Worm (Caenorhabditis elegans) whole organism, mixed stage, embryonic: ENCODE measurements around the gene R01H2.1.

Experiments used
- blmp-1 ChIP-seq: fragments of 150-350 bp; optimal IDR thresholded peaks from 2 replicates; lab custom pipeline; 2014; ENCODE audit warnings: missing biosample characterization, missing genetic modification characterization
- drap-1 ChIP-seq: fragments of 200-800 bp; sonication (Bioruptor generic); optimal IDR thresholded peaks from 3 replicates; lab custom pipeline; 2018; ENCODE audit warnings: mild to moderate bottlenecking, missing genetic modification characterization, missing compliant biosample characterization
- nhr-28 ChIP-seq: fragments of 150-350 bp; optimal IDR thresholded peaks from 2 replicates; lab custom pipeline; 2014; ENCODE audit warnings: missing biosample characterization, missing genetic modification characterization
- nhr-76 ChIP-seq: sonication (generic microtip); optimal IDR thresholded peaks from 2 replicates; lab custom pipeline; 2017; ENCODE audit warnings: missing biosample characterization, missing genetic modification characterization
- pha-4 ChIP-seq: fragments of 150-350 bp; optimal IDR thresholded peaks from 2 replicates; lab custom pipeline; 2018; ENCODE audit warnings: missing biosample characterization, missing genetic modification reagents, missing genetic modification characterization
- snpc-4 ChIP-seq: fragments of 150-350 bp; optimal IDR thresholded peaks from 2 replicates; lab custom pipeline; 2014; ENCODE audit warnings: missing biosample characterization, missing genetic modification characterization
- ztf-11 ChIP-seq: fragments of 150-350 bp; optimal IDR thresholded peaks from 2 replicates; lab custom pipeline; 2014; ENCODE audit warnings: missing biosample characterization, missing genetic modification characterization

ce11 chrIII:7034252-7035223 is 28.1 kb upstream of the R01H2.1 start:
- TF ChIP-seq nhr-76 (no peak), pha-4 (tag; lab: Kevin White, UChicago) (no peak), snpc-4 (tag; lab: Kevin White, UChicago) (no peak), blmp-1 (peak; percentile 80), drap-1 (GFP tag; lab: Kevin White, UChicago) (no peak), ztf-11 (tag; lab: Kevin White, UChicago) (no peak), nhr-28 (no peak)
